Fruit fly (Drosophila melanogaster): ENCODE results near the gene FMRFaR.

DNA sequence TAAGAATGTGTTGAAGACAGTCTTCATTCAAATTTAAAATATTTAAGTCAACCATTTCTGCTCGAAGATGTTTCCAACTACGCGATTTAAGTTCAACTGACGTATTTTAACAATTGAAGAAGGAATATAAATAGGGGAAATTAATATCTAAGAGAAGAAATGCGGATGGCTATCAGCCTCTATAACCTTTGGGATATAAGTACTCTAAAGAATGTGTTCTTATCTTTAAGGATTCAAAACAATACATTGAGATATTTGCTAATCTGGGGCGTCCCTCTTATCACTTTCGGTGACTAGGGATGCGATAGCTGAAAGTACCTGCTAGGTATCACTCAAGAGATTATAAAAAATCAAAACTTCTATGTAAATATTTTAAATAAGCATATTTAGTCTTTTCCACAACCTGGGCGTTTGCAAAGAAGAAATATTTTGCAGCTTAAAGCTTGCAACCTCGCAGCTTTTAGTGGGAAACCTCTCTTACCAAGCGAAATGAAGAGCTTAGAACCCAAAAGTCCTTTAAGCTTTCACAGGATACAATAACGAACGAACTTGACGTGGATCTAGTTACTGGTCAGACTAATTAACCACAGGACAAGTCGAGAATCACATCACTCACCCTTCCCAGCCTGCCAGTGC is 40.4 kb upstream of the FMRFaR start, which contains the start of the genes CG34025 and Or63a:
- TF ChIP-seq Taf1 (GFP tag; IDR thresholded peaks at IDR 0.05) (no peak), usp (GFP tag; optimal IDR thresholded peaks at IDR 0.05) (no peak), Sry-β (GFP tag; optimal IDR thresholded peaks at IDR 0.05) (no peak), CG3407 (GFP tag; optimal IDR thresholded peaks at IDR 0.05) (no peak), sug (tag; optimal IDR thresholded peaks at IDR 0.05) (no peak)
